Worm (Caenorhabditis elegans) whole organism, L1 larva: ENCODE measurements around the gene F21D5.9.

Experiments
- C16A3.4 ChIP-seq: fragments of 150-350 bp; optimal IDR thresholded peaks from 2 replicates; lab custom pipeline; 2014; ENCODE audit warnings: missing biosample characterization, missing genetic modification characterization
- C34B4.2 ChIP-seq: sonication (generic microtip); optimal IDR thresholded peaks from 2 replicates; lab custom pipeline; 2017; ENCODE audit warnings: mild to moderate bottlenecking, missing genetic modification characterization, missing compliant biosample characterization
- F16B12.6 ChIP-seq: fragments of 150-350 bp; optimal IDR thresholded peaks from 2 replicates; lab custom pipeline; 2014; ENCODE audit warnings: missing biosample characterization, missing genetic modification characterization
- aha-1 ChIP-seq: fragments of 150-350 bp; optimal IDR thresholded peaks from 2 replicates; lab custom pipeline; 2014; ENCODE audit warnings: missing biosample characterization, missing genetic modification characterization
- alr-1 ChIP-seq: fragments of 200-800 bp; sonication (Bioruptor generic); optimal IDR thresholded peaks from 2 replicates; lab custom pipeline; 2018; ENCODE audit warnings: borderline replicate concordance, mild to moderate bottlenecking, missing genetic modification characterization, missing compliant biosample characterization
- aly-2 ChIP-seq: fragments of 150-350 bp; optimal IDR thresholded peaks from 2 replicates; lab custom pipeline; 2014; ENCODE audit warnings: missing biosample characterization, missing genetic modification characterization
- blmp-1 ChIP-seq: fragments of 150-350 bp; optimal IDR thresholded peaks from 2 replicates; lab custom pipeline; 2014; ENCODE audit warnings: missing biosample characterization, missing genetic modification characterization
- ceh-63 ChIP-seq: fragments of 200-800 bp; sonication (Bioruptor generic); optimal IDR thresholded peaks from 2 replicates; lab custom pipeline; 2018; ENCODE audit warnings: mild to moderate bottlenecking, missing genetic modification characterization, missing compliant biosample characterization
- ceh-8 ChIP-seq: fragments of 200-800 bp; sonication (Bioruptor generic); optimal IDR thresholded peaks from 2 replicates; lab custom pipeline; 2018; ENCODE audit warnings: mild to moderate bottlenecking, missing genetic modification characterization, moderate library complexity, missing compliant biosample characterization
- ceh-88 ChIP-seq: fragments of 200-800 bp; sonication (Bioruptor generic); IDR thresholded peaks from 2 replicates; pipeline ENCODE4 v1.3.6; 2022; ENCODE audit warnings: missing genetic modification characterization, missing compliant biosample characterization
- dpl-1 ChIP-seq, 3 experiments: fragments of 150-350 bp in 2 of 3; sonication (generic microtip) in 1 of 3; optimal IDR thresholded peaks; 2 replicates each; lab custom pipeline; 2014 to 2017; ENCODE audit warnings: missing biosample characterization in 3 of 3, missing genetic modification characterization in 3 of 3, missing genetic modification reagents in 3 of 3
- efl-1 ChIP-seq, 4 experiments: fragments of 150-350 bp; optimal IDR thresholded peaks in 3 of 4; peaks in 1 of 4; 1 replicate in 1 of 4; 2 replicates in 3 of 4; lab custom pipeline; 2014; ENCODE audit warnings: missing biosample characterization in 2 of 4, missing genetic modification characterization in 2 of 4, missing genetic modification reagents in 2 of 4
- elt-2 ChIP-seq: sonication (generic microtip); optimal IDR thresholded peaks from 2 replicates; lab custom pipeline; 2016; ENCODE audit warnings: missing genetic modification characterization, mild to moderate bottlenecking, inconsistent platforms, missing compliant biosample characterization, missing genetic modification reagents
- elt-3 ChIP-seq, 6 experiments: fragments of 150-350 bp in 1 of 6; sonication (generic microtip); optimal IDR thresholded peaks; 2 replicates each; lab custom pipeline; 2017 to 2018; ENCODE audit warnings: missing biosample characterization in 6 of 6, missing genetic modification characterization in 6 of 6, inconsistent platforms in 1 of 6
- ets-5 ChIP-seq: fragments of 200-800 bp; sonication (Bioruptor generic); IDR thresholded peaks from 2 replicates; pipeline ENCODE4 v1.3.6; 2022; ENCODE audit warnings: missing genetic modification characterization, missing compliant biosample characterization
- fkh-4 ChIP-seq: sonication (generic microtip); optimal IDR thresholded peaks from 2 replicates; lab custom pipeline; 2016; ENCODE audit warnings: missing compliant biosample characterization, missing genetic modification characterization, borderline replicate concordance
- fkh-8 ChIP-seq: sonication (generic microtip); optimal IDR thresholded peaks from 2 replicates; lab custom pipeline; 2016; ENCODE audit warnings: mild to moderate bottlenecking, missing genetic modification characterization, missing compliant biosample characterization
- fos-1 ChIP-seq: fragments of 150-350 bp; optimal IDR thresholded peaks from 2 replicates; lab custom pipeline; 2014; ENCODE audit warnings: missing biosample characterization, missing genetic modification characterization
- grh-1 ChIP-seq: fragments of 200-800 bp; sonication (Bioruptor generic); IDR thresholded peaks from 2 replicates; pipeline ENCODE4 v1.3.6; 2022; ENCODE audit warnings: missing genetic modification reagents, missing genetic modification characterization, missing compliant biosample characterization
- hlh-4 ChIP-seq: sonication (generic microtip); optimal IDR thresholded peaks from 2 replicates; lab custom pipeline; 2016; ENCODE audit warnings: mild to moderate bottlenecking, missing genetic modification characterization, missing compliant biosample characterization
- hpl-2 ChIP-seq: fragments of 150-350 bp; optimal IDR thresholded peaks from 2 replicates; lab custom pipeline; 2014; ENCODE audit warnings: missing biosample characterization, missing genetic modification reagents, missing genetic modification characterization
- jun-1 ChIP-seq: fragments of 150-350 bp; optimal IDR thresholded peaks from 2 replicates; lab custom pipeline; 2014; ENCODE audit warnings: missing biosample characterization, missing genetic modification reagents, missing genetic modification characterization
- lin-14 ChIP-seq: fragments of 200-800 bp; sonication (Bioruptor generic); optimal IDR thresholded peaks from 2 replicates; lab custom pipeline; 2018; ENCODE audit warnings: mild to moderate bottlenecking, missing genetic modification characterization, moderate library complexity, missing compliant biosample characterization
- lin-15B ChIP-seq: fragments of 150-350 bp; sonication (generic microtip); optimal IDR thresholded peaks from 3 replicates; lab custom pipeline; 2014; ENCODE audit warnings: missing biosample characterization, missing genetic modification characterization
- lin-35 ChIP-seq, 2 experiments: fragments of 150-350 bp; optimal IDR thresholded peaks; 2 replicates each; lab custom pipeline; 2014; ENCODE audit warnings: missing biosample characterization in 2 of 2, missing genetic modification characterization in 2 of 2, missing genetic modification reagents in 2 of 2
- lin-39 ChIP-seq: fragments of 150-350 bp; optimal IDR thresholded peaks from 2 replicates; lab custom pipeline; 2014; ENCODE audit warnings: missing biosample characterization, missing genetic modification reagents, missing genetic modification characterization
- lir-3 ChIP-seq: sonication (generic microtip); optimal IDR thresholded peaks from 2 replicates; lab custom pipeline; 2016; ENCODE audit warnings: mild to moderate bottlenecking, missing genetic modification characterization, moderate library complexity, missing compliant biosample characterization; ENCODE audit not compliant: poor library complexity
- nhr-11 ChIP-seq: fragments of 150-350 bp; optimal IDR thresholded peaks from 2 replicates; lab custom pipeline; 2014; ENCODE audit warnings: missing biosample characterization, missing genetic modification characterization
- nhr-19 ChIP-seq: fragments of 200-800 bp; sonication (Bioruptor generic); conservative IDR thresholded peaks from 2 replicates; pipeline ENCODE4 v1.3.6; 2022; ENCODE audit warnings: missing genetic modification characterization, missing compliant biosample characterization
- nhr-20 ChIP-seq: sonication (generic microtip); optimal IDR thresholded peaks from 2 replicates; lab custom pipeline; 2016; ENCODE audit warnings: mild to moderate bottlenecking, missing genetic modification characterization, missing compliant biosample characterization
- nhr-237 ChIP-seq: fragments of 150-350 bp; optimal IDR thresholded peaks from 2 replicates; lab custom pipeline; 2014; ENCODE audit warnings: missing biosample characterization, missing genetic modification characterization
- nhr-28 ChIP-seq: fragments of 150-350 bp; optimal IDR thresholded peaks from 2 replicates; lab custom pipeline; 2014; ENCODE audit warnings: missing biosample characterization, missing genetic modification characterization
- nhr-47 ChIP-seq: sonication (generic microtip); optimal IDR thresholded peaks from 2 replicates; lab custom pipeline; 2016; ENCODE audit warnings: mild to moderate bottlenecking, missing genetic modification characterization, moderate library complexity, missing compliant biosample characterization
- nhr-71 ChIP-seq: sonication (generic microtip); optimal IDR thresholded peaks from 2 replicates; lab custom pipeline; 2016; ENCODE audit warnings: mild to moderate bottlenecking, missing genetic modification characterization, moderate library complexity, missing compliant biosample characterization
- nhr-76 ChIP-seq: sonication (generic microtip); optimal IDR thresholded peaks from 2 replicates; lab custom pipeline; 2017; ENCODE audit warnings: missing biosample characterization, missing genetic modification characterization
- nhr-85 ChIP-seq: sonication (generic microtip); peaks from one replicate; lab custom pipeline; 2016; ENCODE audit warnings: missing genetic modification characterization, inconsistent platforms, missing compliant biosample characterization
- nhr-90 ChIP-seq: sonication (generic microtip); optimal IDR thresholded peaks from 2 replicates; lab custom pipeline; 2016; ENCODE audit warnings: mild to moderate bottlenecking, missing genetic modification characterization, missing compliant biosample characterization; ENCODE audit not compliant: poor library complexity
- rnt-1 ChIP-seq: sonication (generic microtip); optimal IDR thresholded peaks from 2 replicates; lab custom pipeline; 2016; ENCODE audit warnings: mild to moderate bottlenecking, missing genetic modification characterization, moderate library complexity, missing compliant biosample characterization
- snu-23 ChIP-seq: sonication (generic microtip); optimal IDR thresholded peaks from 2 replicates; lab custom pipeline; 2016; ENCODE audit warnings: missing genetic modification characterization, missing compliant biosample characterization
- sox-4 ChIP-seq: sonication (generic microtip); optimal IDR thresholded peaks from 2 replicates; lab custom pipeline; 2016; ENCODE audit warnings: missing genetic modification characterization, missing compliant biosample characterization
- sptf-1 ChIP-seq: fragments of 150-350 bp; optimal IDR thresholded peaks from 2 replicates; lab custom pipeline; 2014; ENCODE audit warnings: missing biosample characterization, missing genetic modification characterization
- swsn-7 ChIP-seq: sonication (generic microtip); optimal IDR thresholded peaks from 2 replicates; lab custom pipeline; 2016; ENCODE audit warnings: missing genetic modification characterization, missing compliant biosample characterization
- tbx-2 ChIP-seq: sonication (generic microtip); optimal IDR thresholded peaks from 2 replicates; lab custom pipeline; 2016; ENCODE audit warnings: missing genetic modification characterization, missing compliant biosample characterization
- tlp-1 ChIP-seq: fragments of 150-350 bp; optimal IDR thresholded peaks from 2 replicates; lab custom pipeline; 2014; ENCODE audit warnings: missing biosample characterization, missing genetic modification characterization
- unc-130 ChIP-seq: fragments of 150-350 bp; optimal IDR thresholded peaks from 2 replicates; lab custom pipeline; 2017; ENCODE audit warnings: missing biosample characterization, missing genetic modification characterization, inconsistent platforms
- unc-30 ChIP-seq: sonication (generic microtip); optimal IDR thresholded peaks from 2 replicates; lab custom pipeline; 2017; ENCODE audit warnings: missing biosample characterization, missing genetic modification characterization
- unc-62 ChIP-seq: fragments of 150-350 bp; optimal IDR thresholded peaks from 2 replicates; lab custom pipeline; 2014; ENCODE audit warnings: missing biosample characterization, missing genetic modification reagents, missing genetic modification characterization
- vab-15 ChIP-seq: sonication (generic microtip); optimal IDR thresholded peaks from 2 replicates; lab custom pipeline; 2017; ENCODE audit warnings: missing genotype, mild to moderate bottlenecking, missing genetic modification characterization, missing compliant biosample characterization
- xbp-1 ChIP-seq: sonication (generic microtip); optimal IDR thresholded peaks from 2 replicates; lab custom pipeline; 2016; ENCODE audit warnings: missing genetic modification characterization, missing compliant biosample characterization
- ztf-11 ChIP-seq, 2 experiments: sonication (generic microtip); optimal IDR thresholded peaks; 2 replicates each; lab custom pipeline; 2016 to 2017; ENCODE audit warnings: missing genetic modification characterization in 2 of 2, missing biosample characterization in 1 of 2, missing compliant biosample characterization in 1 of 2
- ztf-4 ChIP-seq: fragments of 150-350 bp; optimal IDR thresholded peaks from 2 replicates; lab custom pipeline; 2014; ENCODE audit warnings: missing biosample characterization, missing genetic modification characterization

Gene F21D5.9

DNA sequence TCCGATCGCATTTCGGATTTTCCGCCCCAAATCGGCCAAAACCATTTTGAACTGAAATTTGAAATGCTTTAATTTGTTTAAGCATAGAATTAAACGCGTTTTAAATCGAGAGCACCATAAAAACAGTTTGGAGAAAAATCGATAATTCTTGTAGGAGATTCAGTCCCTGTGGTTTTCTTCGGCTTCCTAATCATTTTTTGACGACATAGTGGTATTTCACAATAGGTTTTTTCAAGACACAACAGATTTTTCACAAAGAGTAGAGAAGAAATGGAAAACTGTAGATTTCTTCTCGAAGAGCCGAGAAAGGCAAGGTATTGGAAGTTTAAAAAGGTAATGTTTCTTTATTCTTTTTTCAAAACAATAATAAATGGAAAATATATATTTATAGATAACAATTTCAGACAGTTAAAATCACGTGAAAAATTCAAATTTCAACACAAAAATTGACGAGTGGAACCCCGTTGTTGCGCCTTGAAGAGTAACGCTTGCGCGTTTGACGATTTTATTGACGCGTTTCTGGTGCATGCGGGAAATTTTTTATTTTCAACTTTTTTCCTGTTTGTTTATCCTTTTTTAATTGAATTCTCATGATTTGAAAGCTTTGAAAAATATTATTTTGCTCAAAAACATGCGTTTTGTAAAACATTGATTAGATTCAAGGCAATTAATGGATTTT, 20.0 kb downstream of the F21D5.9 start, which contains the start of gene F21D5.7 (continued):
- no peak for TF ChIP-seq alr-1 (tag; lab: Kevin White, UChicago)
- TF ChIP-seq tbx-2 (tag; lab: Kevin White, UChicago): peak; percentile 83
- TF ChIP-seq ztf-4: peak; percentile 33
- no peak for TF ChIP-seq unc-62
- TF ChIP-seq lin-39 (tag; lab: Kevin White, UChicago): peak; percentile 79
- peak in 2 of 6 experiments; percentile 66 to 77 for TF ChIP-seq elt-3 (tag; optimal IDR thresholded peaks at IDR 0.05; lab: Kevin White, UChicago)
- peak; percentile 86 for TF ChIP-seq nhr-90 (tag; lab: Kevin White, UChicago)
- TF ChIP-seq nhr-19 (GFP tag; lab: Robert Waterston, UW): peak; percentile 84
- TF ChIP-seq C16A3.4 (tag; lab: Kevin White, UChicago): peak; percentile 67
- no peak for TF ChIP-seq unc-30 (tag; lab: Kevin White, UChicago)
- TF ChIP-seq snu-23: peak; percentile 87
- no peak for TF ChIP-seq C34B4.2 (tag; lab: Kevin White, UChicago)
- TF ChIP-seq nhr-28 (tag; lab: Kevin White, UChicago): no peak
- peak; percentile 89 for TF ChIP-seq nhr-85 (tag; lab: Kevin White, UChicago)
- peak; percentile 46 for TF ChIP-seq fkh-8 (tag; lab: Kevin White, UChicago)
- peak; percentile 58 for TF ChIP-seq fos-1 (tag; lab: Kevin White, UChicago)
- TF ChIP-seq nhr-20 (tag; lab: Kevin White, UChicago): peak; percentile 83
- peak; percentile 87 for TF ChIP-seq lin-14
- no peak for TF ChIP-seq vab-15 (tag; lab: Kevin White, UChicago)
- TF ChIP-seq aha-1 (tag; lab: Kevin White, UChicago): peak; percentile 43
- peak; percentile 81 for TF ChIP-seq elt-2 (tag; lab: Kevin White, UChicago)
- peak; percentile 65 for TF ChIP-seq lin-15B (tag; lab: Kevin White, UChicago)
- peak; percentile 46 for TF ChIP-seq lir-3 (tag; lab: Kevin White, UChicago)
- TF ChIP-seq hlh-4 (tag; lab: Kevin White, UChicago): no peak
- peak; percentile 36; the same call in 1 of the 2 replicates for TF ChIP-seq ceh-88 (GFP tag; lab: Robert Waterston, UW)
- peak; percentile 37 for TF ChIP-seq blmp-1 (tag; lab: Kevin White, UChicago)
- TF ChIP-seq nhr-76 (tag; lab: Kevin White, UChicago): no peak
- peak; percentile 51 for TF ChIP-seq F16B12.6 (tag; lab: Kevin White, UChicago)
- peak; percentile 84 for TF ChIP-seq xbp-1
- TF ChIP-seq ztf-11 (tag; optimal IDR thresholded peaks at IDR 0.05; lab: Kevin White, UChicago): peak in 1 of 2 experiments; percentile 25
- no peak for TF ChIP-seq aly-2 (tag; lab: Kevin White, UChicago)
- no peak for TF ChIP-seq ceh-8 (GFP tag; lab: Kevin White, UChicago)
- TF ChIP-seq unc-130 (tag; lab: Kevin White, UChicago): peak; percentile 60
- TF ChIP-seq swsn-7 (tag; lab: Kevin White, UChicago): peak; percentile 85
- no peak for TF ChIP-seq sptf-1 (tag; lab: Kevin White, UChicago)
- TF ChIP-seq efl-1 (optimal IDR thresholded peaks at IDR 0.05; lab: Kevin White, UChicago): peak; percentile 75 to 86
- TF ChIP-seq efl-1 (GFP tag; optimal IDR thresholded peaks at IDR 0.05 in 1 of 2; lab: Kevin White, UChicago): peak; percentile 86 to 98
- TF ChIP-seq nhr-47 (tag; lab: Kevin White, UChicago): peak; percentile 85
- TF ChIP-seq dpl-1 (GFP tag; optimal IDR thresholded peaks at IDR 0.05; lab: Kevin White, UChicago): peak; percentile 81 to 88 (median 87)
- peak; percentile 61 for TF ChIP-seq nhr-11
- TF ChIP-seq sox-4: peak; percentile 23
- peak; percentile 61 for TF ChIP-seq grh-1 (GFP tag; lab: Robert Waterston, UW)
- no peak for TF ChIP-seq tlp-1 (tag; lab: Kevin White, UChicago)
- TF ChIP-seq nhr-237 (tag; lab: Kevin White, UChicago): no peak
- TF ChIP-seq ets-5 (GFP tag; lab: Robert Waterston, UW): no peak
- TF ChIP-seq rnt-1 (tag; lab: Kevin White, UChicago): peak; percentile 87
- TF ChIP-seq fkh-4 (tag; lab: Kevin White, UChicago): no peak
- TF ChIP-seq nhr-71 (tag; lab: Kevin White, UChicago): peak; percentile 89
- TF ChIP-seq hpl-2: peak; percentile 33
- TF ChIP-seq jun-1 (tag; lab: Kevin White, UChicago): peak; percentile 68
- no peak for TF ChIP-seq ceh-63
- TF ChIP-seq lin-35 (GFP tag; optimal IDR thresholded peaks at IDR 0.05; lab: Kevin White, UChicago): peak; percentile 85 to 91
